ENCODE assay signal across 1 fruit fly cellular context in the genomic region with DNA sequence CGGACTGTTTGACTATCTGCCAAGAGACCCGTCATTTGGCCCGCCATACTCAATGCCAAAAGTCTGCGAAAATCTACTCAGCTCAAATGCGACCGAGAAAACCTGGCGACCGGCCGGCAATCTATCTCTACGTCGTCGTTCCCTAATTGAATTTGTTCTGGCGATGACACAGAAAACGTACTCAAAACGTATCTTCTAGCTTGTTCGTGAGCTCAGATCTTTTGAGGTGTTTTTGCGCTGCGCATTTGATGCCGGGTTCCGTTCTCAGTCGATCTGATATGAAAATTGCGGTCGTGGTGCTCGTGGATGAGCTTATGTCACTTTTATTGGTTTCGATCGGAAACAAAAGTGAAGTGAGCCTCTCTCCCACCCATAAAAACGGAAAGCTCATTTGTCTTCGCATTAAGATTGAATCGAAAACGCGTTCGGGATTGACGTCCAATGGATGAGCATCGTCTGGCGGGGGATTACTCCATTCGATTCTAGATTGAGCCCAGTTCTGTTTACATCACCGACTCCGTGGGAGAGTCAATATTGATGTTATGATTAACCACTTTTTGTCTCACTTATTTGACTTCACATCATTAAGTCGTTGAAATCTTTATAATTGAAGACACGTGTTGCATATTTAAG.
TF ChIP-seq lines count a peak whose summit lies in the region.

No protein-coding gene starts in this region.

TF ChIP-seq in whole organism, embryonic, 481 proteins besides CTCF, POLR2A, EP300 and RAD21 (continued from another document):
- peak; percentile 62 for TF ChIP-seq lab (GFP tag; optimal IDR thresholded peaks at IDR 0.05; lab: Kevin White, UChicago)
- TF ChIP-seq Bteb2 (GFP tag; optimal IDR thresholded peaks at IDR 0.05; lab: Kevin White, UChicago): no peak
- TF ChIP-seq CG17568 (GFP tag; optimal IDR thresholded peaks at IDR 0.05; lab: Kevin White, UChicago): peak; percentile 7
- TF ChIP-seq so (GFP tag; IDR thresholded peaks at IDR 0.05; lab: Robert Waterston, UW): 0 out of 3 replicates have a peak, but pooled peaks have one; percentile 14
- TF ChIP-seq CrebB (tag; optimal IDR thresholded peaks at IDR 0.05; lab: Kevin White, UChicago): peak; percentile 3
- no peak for TF ChIP-seq btn (GFP tag; optimal IDR thresholded peaks at IDR 0.05; lab: Kevin White, UChicago)
- TF ChIP-seq CG8290 (GFP tag; optimal IDR thresholded peaks at IDR 0.05; lab: Kevin White, UChicago): no peak
- peak in 1 of 2 experiments; percentile 75 for TF ChIP-seq CG8290 (tag; optimal IDR thresholded peaks at IDR 0.05; lab: Kevin White, UChicago)
- no peak for TF ChIP-seq ems (GFP tag; optimal IDR thresholded peaks at IDR 0.05; lab: Kevin White, UChicago)
- TF ChIP-seq YL-1 (GFP tag; optimal IDR thresholded peaks at IDR 0.05; lab: Kevin White, UChicago): no peak
- TF ChIP-seq CG3281 (GFP tag; optimal IDR thresholded peaks at IDR 0.05; lab: Kevin White, UChicago): peak; percentile 58
- TF ChIP-seq CG6765 (GFP tag; optimal IDR thresholded peaks at IDR 0.05; lab: Kevin White, UChicago): peak; percentile 19
- peak; percentile 23 for TF ChIP-seq CG2875 (GFP tag; optimal IDR thresholded peaks at IDR 0.05; lab: Kevin White, UChicago)
- no peak for TF ChIP-seq CG8359 (GFP tag; optimal IDR thresholded peaks at IDR 0.05; lab: Kevin White, UChicago; ENCODE audit: borderline replicate concordance)
- TF ChIP-seq sug (tag; optimal IDR thresholded peaks at IDR 0.05; lab: Kevin White, UChicago): peak; percentile 34
- peak; percentile 15 for TF ChIP-seq mirr (GFP tag; optimal IDR thresholded peaks at IDR 0.05; lab: Kevin White, UChicago)
- TF ChIP-seq CG34376 (GFP tag; optimal IDR thresholded peaks at IDR 0.05; lab: Kevin White, UChicago): peak; percentile 55
- TF ChIP-seq CG12659 (GFP tag; optimal IDR thresholded peaks at IDR 0.05; lab: Kevin White, UChicago): peak; percentile 13
- TF ChIP-seq wek (GFP tag; optimal IDR thresholded peaks at IDR 0.05; lab: Kevin White, UChicago): peak; percentile 43
- no peak for TF ChIP-seq CG13775 (GFP tag; optimal IDR thresholded peaks at IDR 0.05; lab: Kevin White, UChicago)
- peak; percentile 5 for TF ChIP-seq CG1792 (GFP tag; optimal IDR thresholded peaks at IDR 0.05; lab: Kevin White, UChicago)
- TF ChIP-seq CG6175 (GFP tag; IDR thresholded peaks at IDR 0.05; lab: Robert Waterston, UW): no peak
- no peak for TF ChIP-seq cg (GFP tag; optimal IDR thresholded peaks at IDR 0.05; lab: Kevin White, UChicago)
- no peak for TF ChIP-seq gsb-n (tag; optimal IDR thresholded peaks at IDR 0.05; lab: Kevin White, UChicago)
- TF ChIP-seq CG11504 (tag; optimal IDR thresholded peaks at IDR 0.05; lab: Kevin White, UChicago): peak; percentile 18
- TF ChIP-seq Blimp-1 (GFP tag; optimal IDR thresholded peaks at IDR 0.05; lab: Kevin White, UChicago): peak; percentile 6
- peak; percentile 27 for TF ChIP-seq ATbp (GFP tag; optimal IDR thresholded peaks at IDR 0.05; lab: Kevin White, UChicago)
- TF ChIP-seq Dp (GFP tag; optimal IDR thresholded peaks at IDR 0.05; lab: Kevin White, UChicago): no peak
- no peak for TF ChIP-seq tx (GFP tag; optimal IDR thresholded peaks at IDR 0.05; lab: Kevin White, UChicago)
- TF ChIP-seq dpn (GFP tag; optimal IDR thresholded peaks at IDR 0.05; lab: Kevin White, UChicago): peak in 1 of 2 experiments; percentile 12
- no peak for TF ChIP-seq zfh2 (GFP tag; optimal IDR thresholded peaks at IDR 0.05; lab: Kevin White, UChicago)
- no peak for TF ChIP-seq tio (GFP tag; optimal IDR thresholded peaks at IDR 0.05; lab: Kevin White, UChicago)
- peak; percentile 71 for TF ChIP-seq sens (GFP tag; lab: Kevin White, UChicago)
- 0 out of 3 replicates have a peak, but pooled peaks have one; percentile 26 for TF ChIP-seq Dbx (GFP tag; IDR thresholded peaks at IDR 0.05; lab: Robert Waterston, UW)
- TF ChIP-seq zen2 (GFP tag; IDR thresholded peaks at IDR 0.05; lab: Robert Waterston, UW; ENCODE audit: partially characterized antibody): no peak
- no peak for TF ChIP-seq CG11085 (GFP tag; IDR thresholded peaks at IDR 0.05; lab: Robert Waterston, UW)
- TF ChIP-seq CG7987 (GFP tag; optimal IDR thresholded peaks at IDR 0.05; lab: Kevin White, UChicago): no peak
- TF ChIP-seq CG13894 (tag; optimal IDR thresholded peaks at IDR 0.05; lab: Kevin White, UChicago): peak; percentile 48
- TF ChIP-seq gro (GFP tag; optimal IDR thresholded peaks at IDR 0.05; lab: Kevin White, UChicago): peak; percentile 16
- no peak for TF ChIP-seq CG34224 (GFP tag; IDR thresholded peaks at IDR 0.05; lab: Robert Waterston, UW; ENCODE audit: partially characterized antibody)
- peak; percentile 5 for TF ChIP-seq CG17385 (GFP tag; optimal IDR thresholded peaks at IDR 0.05; lab: Kevin White, UChicago)
- TF ChIP-seq grau (tag; optimal IDR thresholded peaks at IDR 0.05; lab: Kevin White, UChicago): no peak
- TF ChIP-seq CG10959 (GFP tag; IDR thresholded peaks at IDR 0.05; lab: Robert Waterston, UW): no peak
- no peak for TF ChIP-seq Hr3 (GFP tag; optimal IDR thresholded peaks at IDR 0.05; lab: Kevin White, UChicago)
- peak; percentile 7 for TF ChIP-seq Hey (tag; optimal IDR thresholded peaks at IDR 0.05; lab: Kevin White, UChicago)
- no peak for TF ChIP-seq Spps (tag; optimal IDR thresholded peaks at IDR 0.05; lab: Kevin White, UChicago)
- TF ChIP-seq Nf-YB (GFP tag; optimal IDR thresholded peaks at IDR 0.05; lab: Kevin White, UChicago): no peak
- TF ChIP-seq Med (GFP tag; lab: Kevin White, UChicago): peak; percentile 85
- TF ChIP-seq Tbp (GFP tag; optimal IDR thresholded peaks at IDR 0.05; lab: Kevin White, UChicago): no peak
- no peak for TF ChIP-seq CG3847 (GFP tag; IDR thresholded peaks at IDR 0.05; lab: Robert Waterston, UW)
- no peak for TF ChIP-seq zen (tag; optimal IDR thresholded peaks at IDR 0.05; lab: Kevin White, UChicago)
- peak; percentile 8 for TF ChIP-seq Sox100B (GFP tag; optimal IDR thresholded peaks at IDR 0.05; lab: Kevin White, UChicago)
- TF ChIP-seq jumu (GFP tag; optimal IDR thresholded peaks at IDR 0.05; lab: Kevin White, UChicago): no peak
- TF ChIP-seq Stat92E (GFP tag; optimal IDR thresholded peaks at IDR 0.05; lab: Kevin White, UChicago): no peak
- TF ChIP-seq hkb (optimal IDR thresholded peaks at IDR 0.05; lab: Kevin White, UChicago): no peak
- TF ChIP-seq hkb (GFP tag; IDR thresholded peaks at IDR 0.05; lab: Robert Waterston, UW): 0 out of 2 replicates have a peak, but pooled peaks have one; percentile 19
- TF ChIP-seq Oli (tag; optimal IDR thresholded peaks at IDR 0.05; lab: Kevin White, UChicago): no peak
- no peak for TF ChIP-seq NC2β (GFP tag; optimal IDR thresholded peaks at IDR 0.05; lab: Kevin White, UChicago)
- no peak for TF ChIP-seq CG17186 (GFP tag; optimal IDR thresholded peaks at IDR 0.05; lab: Kevin White, UChicago)
- no peak for TF ChIP-seq row (GFP tag; IDR thresholded peaks at IDR 0.05; lab: Robert Waterston, UW)
- TF ChIP-seq CG5953 (GFP tag; IDR thresholded peaks at IDR 0.05; lab: Robert Waterston, UW): 0 out of 2 replicates have a peak, but pooled peaks have one; percentile 21
- peak; percentile 60 for TF ChIP-seq Hmr (GFP tag; optimal IDR thresholded peaks at IDR 0.05; lab: Kevin White, UChicago)
- TF ChIP-seq CG1233 (GFP tag; optimal IDR thresholded peaks at IDR 0.05; lab: Kevin White, UChicago): peak; percentile 29
- TF ChIP-seq CG10321 (GFP tag; IDR thresholded peaks at IDR 0.05; lab: Robert Waterston, UW): no peak
- no peak for TF ChIP-seq eve (GFP tag; optimal IDR thresholded peaks at IDR 0.05; lab: Kevin White, UChicago)
- no peak for TF ChIP-seq unc-4 (GFP tag; IDR thresholded peaks at IDR 0.05; lab: Robert Waterston, UW; ENCODE audit: partially characterized antibody)
- TF ChIP-seq dmrt11E (tag; optimal IDR thresholded peaks at IDR 0.05; lab: Kevin White, UChicago): no peak
- no peak for TF ChIP-seq Taf1 (GFP tag; IDR thresholded peaks at IDR 0.05; lab: Robert Waterston, UW)
- TF ChIP-seq C15 (GFP tag; IDR thresholded peaks at IDR 0.05; lab: Robert Waterston, UW): no peak
- no peak for TF ChIP-seq CG7928 (GFP tag; optimal IDR thresholded peaks at IDR 0.05; lab: Kevin White, UChicago)
- TF ChIP-seq CG6272 (GFP tag; IDR thresholded peaks at IDR 0.05; lab: Robert Waterston, UW): no peak
- no peak for TF ChIP-seq Atf3 (GFP tag; optimal IDR thresholded peaks at IDR 0.05; lab: Kevin White, UChicago)
- no peak for TF ChIP-seq CG7745 (tag; optimal IDR thresholded peaks at IDR 0.05; lab: Kevin White, UChicago)
- TF ChIP-seq grn (GFP tag; optimal IDR thresholded peaks at IDR 0.05; lab: Kevin White, UChicago): peak; percentile 5
- TF ChIP-seq Atf6 (GFP tag; IDR thresholded peaks at IDR 0.05; lab: Robert Waterston, UW): 0 out of 2 replicates have a peak, but pooled peaks have one; percentile 6
- TF ChIP-seq CG18764 (GFP tag; optimal IDR thresholded peaks at IDR 0.05; lab: Kevin White, UChicago): no peak
- TF ChIP-seq ro (GFP tag; IDR thresholded peaks at IDR 0.05; lab: Robert Waterston, UW): no peak
- no peak for TF ChIP-seq CG15073 (GFP tag; optimal IDR thresholded peaks at IDR 0.05; lab: Kevin White, UChicago)
- TF ChIP-seq yki (optimal IDR thresholded peaks at IDR 0.05; lab: Kevin White, UChicago): no peak
- TF ChIP-seq B-H2 (GFP tag; optimal IDR thresholded peaks at IDR 0.05; lab: Kevin White, UChicago): peak; percentile 20
- TF ChIP-seq Asciz (GFP tag; optimal IDR thresholded peaks at IDR 0.05; lab: Kevin White, UChicago): peak; percentile 49
- TF ChIP-seq CG10543 (GFP tag; optimal IDR thresholded peaks at IDR 0.05; lab: Kevin White, UChicago): peak; percentile 67
- peak; percentile 20 for TF ChIP-seq CG17359 (tag; optimal IDR thresholded peaks at IDR 0.05; lab: Kevin White, UChicago)
- TF ChIP-seq org-1 (GFP tag; optimal IDR thresholded peaks at IDR 0.05; lab: Kevin White, UChicago): peak; percentile 9
- no peak for TF ChIP-seq CG6854 (GFP tag; optimal IDR thresholded peaks at IDR 0.05; lab: Kevin White, UChicago)
- TF ChIP-seq BtbVII (GFP tag; optimal IDR thresholded peaks at IDR 0.05; lab: Kevin White, UChicago): peak; percentile 42
- peak; percentile 44 for TF ChIP-seq PHDP (tag; optimal IDR thresholded peaks at IDR 0.05; lab: Kevin White, UChicago)
- TF ChIP-seq CG4730 (GFP tag; IDR thresholded peaks at IDR 0.05; lab: Robert Waterston, UW): no peak
- no peak for TF ChIP-seq CkIIα-i1 (GFP tag; IDR thresholded peaks at IDR 0.05; lab: Robert Waterston, UW)
- peak; percentile 64 for TF ChIP-seq caup (GFP tag; optimal IDR thresholded peaks at IDR 0.05; lab: Kevin White, UChicago; ENCODE audit: severe bottlenecking)
- 0 out of 2 replicates have a peak, but pooled peaks have one; percentile 12 for TF ChIP-seq wdn (GFP tag; IDR thresholded peaks at IDR 0.05; lab: Robert Waterston, UW)
- no peak for TF ChIP-seq CG32532 (GFP tag; IDR thresholded peaks at IDR 0.05; lab: Robert Waterston, UW)
- no peak for TF ChIP-seq Dek (tag; optimal IDR thresholded peaks at IDR 0.05; lab: Kevin White, UChicago)
- peak; percentile 31 for TF ChIP-seq oc (tag; optimal IDR thresholded peaks at IDR 0.05; lab: Kevin White, UChicago)
- TF ChIP-seq CG13624 (GFP tag; optimal IDR thresholded peaks at IDR 0.05; lab: Kevin White, UChicago): peak; percentile 14
- peak; percentile 30 for TF ChIP-seq CG12071 (GFP tag; optimal IDR thresholded peaks at IDR 0.05; lab: Kevin White, UChicago)
- TF ChIP-seq CG18619 (GFP tag; optimal IDR thresholded peaks at IDR 0.05; lab: Kevin White, UChicago): peak; percentile 24
- no peak for TF ChIP-seq Side (GFP tag; optimal IDR thresholded peaks at IDR 0.05; lab: Kevin White, UChicago)
- no peak for TF ChIP-seq D19B (GFP tag; optimal IDR thresholded peaks at IDR 0.05; lab: Kevin White, UChicago)
- peak; percentile 20 for TF ChIP-seq cwo (GFP tag; optimal IDR thresholded peaks at IDR 0.05; lab: Kevin White, UChicago)
- no peak for TF ChIP-seq CG14710 (tag; optimal IDR thresholded peaks at IDR 0.05; lab: Kevin White, UChicago)
- TF ChIP-seq pnt (GFP tag; optimal IDR thresholded peaks at IDR 0.05; lab: Kevin White, UChicago): no peak
- no peak for TF ChIP-seq Xrp1 (GFP tag; IDR thresholded peaks at IDR 0.05; lab: Robert Waterston, UW)
- no peak for TF ChIP-seq Lhr (GFP tag; optimal IDR thresholded peaks at IDR 0.05; lab: Kevin White, UChicago)
- TF ChIP-seq Fer3 (tag; optimal IDR thresholded peaks at IDR 0.05; lab: Kevin White, UChicago): peak; percentile 31
- peak; percentile 34 for TF ChIP-seq CG13296 (GFP tag; optimal IDR thresholded peaks at IDR 0.05; lab: Kevin White, UChicago)
- TF ChIP-seq CG12769 (tag; optimal IDR thresholded peaks at IDR 0.05; lab: Kevin White, UChicago): peak; percentile 54
- no peak for TF ChIP-seq fd96Cb (tag; optimal IDR thresholded peaks at IDR 0.05; lab: Kevin White, UChicago)
- TF ChIP-seq ewg (GFP tag; optimal IDR thresholded peaks at IDR 0.05; lab: Kevin White, UChicago): no peak
- TF ChIP-seq CG6689 (GFP tag; IDR thresholded peaks at IDR 0.05; lab: Robert Waterston, UW): no peak
- peak; percentile 13 for TF ChIP-seq CG31365 (tag; optimal IDR thresholded peaks at IDR 0.05; lab: Kevin White, UChicago)
- TF ChIP-seq al (GFP tag; IDR thresholded peaks at IDR 0.05; lab: Robert Waterston, UW): no peak
- no peak for TF ChIP-seq exex (tag; optimal IDR thresholded peaks at IDR 0.05; lab: Kevin White, UChicago)
- TF ChIP-seq pros (GFP tag; optimal IDR thresholded peaks at IDR 0.05; lab: Kevin White, UChicago): no peak
- no peak for TF ChIP-seq Mrtf (GFP tag; IDR thresholded peaks at IDR 0.05; lab: Robert Waterston, UW)
- no peak for TF ChIP-seq Jarid2 (GFP tag; optimal IDR thresholded peaks at IDR 0.05; lab: Kevin White, UChicago)
- no peak for TF ChIP-seq stc (GFP tag; IDR thresholded peaks at IDR 0.05; lab: Robert Waterston, UW)
- peak; percentile 22 for TF ChIP-seq HHEX (GFP tag; optimal IDR thresholded peaks at IDR 0.05; lab: Kevin White, UChicago)
- TF ChIP-seq schlank (tag; optimal IDR thresholded peaks at IDR 0.05; lab: Kevin White, UChicago): peak; percentile 77
- peak; percentile 3 for TF ChIP-seq CG1647 (GFP tag; optimal IDR thresholded peaks at IDR 0.05; lab: Kevin White, UChicago)
- TF ChIP-seq Hand (GFP tag; optimal IDR thresholded peaks at IDR 0.05; lab: Kevin White, UChicago): no peak
- TF ChIP-seq lola (GFP tag; optimal IDR thresholded peaks at IDR 0.05; lab: Kevin White, UChicago): no peak
- no peak for TF ChIP-seq bbx (GFP tag; IDR thresholded peaks at IDR 0.05; lab: Robert Waterston, UW; ENCODE audit: partially characterized antibody)
- TF ChIP-seq Pdp1 (GFP tag; optimal IDR thresholded peaks at IDR 0.05; lab: Kevin White, UChicago): peak in 1 of 2 experiments; percentile 53
